Worm (Caenorhabditis elegans): ENCODE measurements around the gene ckb-1.

- no peak for TF ChIP-seq fos-1 (tag; optimal IDR thresholded peaks at IDR 0.05)
- no peak for TF ChIP-seq R02D3.7 (tag; optimal IDR thresholded peaks at IDR 0.05)
- TF ChIP-seq nhr-11 (tag; optimal IDR thresholded peaks at IDR 0.05): no peak
- TF ChIP-seq hmg-11 (tag; optimal IDR thresholded peaks at IDR 0.05): no peak
- no peak for TF ChIP-seq skn-1 (tag; optimal IDR thresholded peaks at IDR 0.05)
- no peak for TF ChIP-seq lin-39 (tag; optimal IDR thresholded peaks at IDR 0.05)
These were observed 5.5 kb downstream of the ckb-1 start, which contains the start of gene ckb-3 for ce11 chrIII:4370585-4370984.

Data from whole organism, L3 larva.